Worm (Caenorhabditis elegans) whole organism, L4/young adult: ENCODE measurements around the gene srh-293.
A peak's percentile ranks its signal among the peaks of the same experiment; 100 is the strongest.

Source experiments
- W03F9.2 ChIP-seq: fragments of 150-350 bp; optimal IDR thresholded peaks from 2 replicates; lab custom pipeline; 2014; ENCODE audit warnings: missing biosample characterization, missing genetic modification characterization
- dao-5 ChIP-seq: sonication (generic microtip); optimal IDR thresholded peaks from 2 replicates; lab custom pipeline; 2016; ENCODE audit warnings: missing genotype, missing genetic modification characterization, moderate library complexity, missing compliant biosample characterization
- him-1 ChIP-seq: sonication (generic microtip); optimal IDR thresholded peaks from 2 replicates; lab custom pipeline; 2016; ENCODE audit warnings: missing genotype, missing genetic modification reagents, missing genetic modification characterization, missing compliant biosample characterization

The srh-293 gene

DNA sequence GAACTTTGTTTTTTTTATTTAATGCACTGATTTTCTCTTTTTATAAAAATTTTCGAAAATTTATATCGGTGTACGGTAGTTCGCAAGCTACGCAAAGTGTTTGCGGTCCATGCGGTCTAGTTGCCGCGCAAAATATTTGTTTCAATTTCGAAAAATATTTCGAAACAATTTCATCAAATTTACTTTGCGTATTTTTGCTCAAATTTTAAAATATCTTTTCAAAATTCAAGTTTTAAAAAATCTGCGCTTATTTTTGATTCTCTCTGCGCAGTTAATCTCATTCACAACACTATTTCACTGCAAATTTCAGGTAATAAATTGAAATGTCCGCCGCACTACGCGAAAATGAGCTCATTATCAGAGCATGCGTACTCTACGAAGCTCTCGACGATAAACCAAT is 1.4 kb downstream of the srh-293 start, which contains the start of gene fbxa-197:
TSS of gene fbxa-197 (plus strand) at position 301 of the 400 bp plus-strand sequence.
- TF ChIP-seq dao-5 (no peak), him-1 (no peak), W03F9.2 (tag; lab: Kevin White, UChicago) (no peak)

DNA sequence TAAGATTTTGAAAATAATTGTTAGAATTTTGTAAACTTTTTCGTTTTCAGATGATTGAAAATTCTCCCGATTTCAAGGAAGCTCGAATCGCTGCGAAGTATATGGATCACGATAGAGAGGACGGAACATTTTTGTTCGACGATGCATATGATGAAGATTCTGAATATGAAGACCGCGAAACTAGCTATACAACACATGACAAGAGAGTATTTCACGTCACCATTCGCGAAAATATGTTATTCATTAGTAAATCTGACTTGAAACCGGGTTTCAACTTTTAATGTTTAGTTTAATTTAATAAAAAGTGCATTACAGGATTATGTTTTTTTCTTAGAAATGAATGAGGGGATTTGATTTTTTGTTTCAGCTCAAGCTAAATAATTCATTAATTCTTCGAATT is 4.4 kb downstream of the srh-293 start, which contains the start of gene str-57:
TSS of gene str-57 (plus strand) at position 301 of the 400 bp plus-strand sequence.
- TF ChIP-seq dao-5: no peak
- no peak for TF ChIP-seq W03F9.2 (tag; lab: Kevin White, UChicago)
- TF ChIP-seq him-1: no peak

DNA sequence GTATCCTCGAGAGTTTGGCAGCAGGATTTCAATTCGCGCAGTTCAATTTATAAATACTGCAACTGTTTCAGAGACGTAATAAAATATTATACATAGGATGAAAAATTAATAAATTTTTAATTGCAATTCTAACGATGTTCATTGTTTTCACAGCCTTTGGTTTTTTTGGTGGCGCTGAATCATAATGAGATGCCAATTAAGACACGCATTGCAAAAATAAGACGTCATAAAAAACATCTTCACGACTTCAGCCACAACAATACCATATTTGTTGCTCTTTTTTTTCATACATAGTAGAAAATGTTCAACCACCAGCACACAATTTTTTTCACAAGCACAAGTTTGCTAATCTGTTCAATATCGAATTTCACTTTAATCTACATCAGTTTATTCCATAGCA is 6.3 kb downstream of the srh-293 start, which contains the start of gene str-56:
TSS of gene str-56 (plus strand) at position 301 of the 400 bp plus-strand sequence.
- no peak for TF ChIP-seq dao-5
- TF ChIP-seq him-1: no peak
- TF ChIP-seq W03F9.2 (tag; lab: Kevin White, UChicago): no peak

DNA sequence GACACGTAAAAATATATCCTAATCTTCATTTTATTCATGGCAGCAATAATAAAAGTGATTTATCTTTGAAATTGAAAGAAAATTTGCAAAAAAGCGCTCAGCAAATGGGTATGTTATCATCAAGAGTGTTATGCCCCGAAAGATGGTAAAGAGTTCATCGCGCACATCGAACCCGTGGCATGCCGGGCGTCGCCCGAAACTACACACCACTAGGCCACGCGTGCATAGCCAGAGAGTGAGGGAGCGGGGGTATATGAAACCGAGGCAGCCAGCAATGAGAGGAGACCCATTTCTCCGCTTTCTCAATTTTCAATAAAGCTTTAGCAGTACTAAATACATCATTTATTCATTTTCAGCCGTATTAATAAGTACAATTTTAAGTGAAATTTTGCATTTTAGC is 7.8 kb downstream of the srh-293 start:
- TF ChIP-seq him-1 (peak; percentile 57), W03F9.2 (tag; lab: Kevin White, UChicago) (peak; percentile 70), dao-5 (peak; percentile 91)

DNA sequence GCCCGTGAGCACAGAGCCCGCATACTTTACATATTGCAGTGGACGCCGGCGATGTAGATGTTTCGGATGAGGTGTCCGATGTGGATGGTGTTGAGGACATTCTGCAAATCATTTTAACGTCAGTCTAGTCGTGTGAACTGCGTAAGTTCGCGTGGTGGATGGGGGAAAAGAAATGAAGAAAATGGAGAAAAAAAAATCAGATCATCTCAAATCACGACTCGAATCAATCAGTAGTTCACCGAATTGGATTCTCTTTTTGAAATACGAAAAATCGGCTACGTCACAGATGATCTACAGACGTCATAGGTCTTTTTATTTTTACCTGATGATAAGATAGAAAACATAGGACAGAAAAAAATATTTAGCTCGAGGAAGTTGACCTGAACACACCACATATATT is 10.4 kb downstream of the srh-293 start, which contains the start of gene nhr-102:
TSS of gene nhr-102 (minus strand) at position 101 of the 400 bp plus-strand sequence.
- TF ChIP-seq him-1 (no peak), W03F9.2 (tag; lab: Kevin White, UChicago) (no peak), dao-5 (no peak)

DNA sequence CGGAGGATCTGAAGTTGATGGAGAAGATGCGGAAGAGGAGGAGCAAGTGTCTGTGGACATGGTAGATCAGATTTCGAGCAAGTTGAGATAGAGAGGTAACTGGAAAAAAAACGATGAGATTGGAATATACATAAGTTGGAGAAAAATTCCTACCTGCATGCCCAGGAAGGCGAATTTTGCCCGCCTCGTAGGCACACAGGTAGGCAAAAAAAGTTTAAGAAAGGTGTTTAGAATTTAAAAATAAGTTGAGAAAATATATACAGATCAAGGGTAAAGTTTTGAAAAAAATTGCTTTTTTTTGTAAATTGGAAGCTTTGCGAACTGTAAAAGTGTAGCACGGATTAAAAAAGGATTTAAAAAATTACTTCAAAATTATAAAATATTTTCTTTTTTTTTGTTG is 13.6 kb downstream of the srh-293 start, which contains the start of gene nhr-84:
TSS of gene nhr-84 (minus strand) at position 101 of the 400 bp plus-strand sequence.
- TF ChIP-seq him-1: no peak
- TF ChIP-seq dao-5: no peak
- TF ChIP-seq W03F9.2 (tag; lab: Kevin White, UChicago): no peak

DNA sequence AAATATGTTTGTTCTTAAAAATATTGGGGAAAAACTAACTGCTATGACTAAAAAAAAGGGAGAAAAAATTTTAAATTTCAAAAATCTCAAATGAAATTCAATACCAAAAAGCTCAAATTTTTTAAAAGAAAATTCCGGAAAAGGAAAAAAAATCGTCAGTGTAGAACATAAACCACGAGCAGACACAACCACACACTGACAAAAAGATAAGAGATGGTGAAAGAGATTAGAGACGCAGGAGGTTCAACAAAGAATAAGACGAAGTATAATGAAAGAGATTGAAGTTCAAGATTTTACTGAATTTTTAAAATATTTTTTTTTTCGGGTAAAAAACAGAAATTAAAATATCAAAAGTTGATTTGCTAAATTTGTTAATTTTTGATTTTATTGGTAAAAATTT is 14.1 kb downstream of the srh-293 start:
- TF ChIP-seq him-1 (no peak), W03F9.2 (tag; lab: Kevin White, UChicago) (no peak), dao-5 (no peak)

DNA sequence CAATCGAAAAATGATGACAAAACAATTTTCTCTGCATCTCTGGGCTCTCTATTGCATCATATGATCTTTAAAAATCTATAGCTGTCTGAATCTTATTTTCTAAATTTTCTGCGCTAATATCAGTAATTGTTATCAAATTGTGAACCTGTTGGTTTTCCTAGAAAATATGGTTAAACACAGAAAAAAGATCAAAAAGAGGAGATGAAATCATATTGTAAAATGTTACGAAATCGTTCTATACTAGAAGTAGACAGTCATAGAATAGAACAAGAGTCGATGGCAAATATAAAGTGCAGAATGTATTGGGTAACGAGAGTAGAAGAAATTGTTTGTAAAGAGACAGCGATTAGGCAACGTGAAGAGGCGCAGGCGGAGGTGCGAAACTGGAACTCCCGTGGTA is 14.8 kb downstream of the srh-293 start:
- TF ChIP-seq dao-5: no peak
- no peak for TF ChIP-seq him-1
- TF ChIP-seq W03F9.2 (tag; lab: Kevin White, UChicago): no peak

DNA sequence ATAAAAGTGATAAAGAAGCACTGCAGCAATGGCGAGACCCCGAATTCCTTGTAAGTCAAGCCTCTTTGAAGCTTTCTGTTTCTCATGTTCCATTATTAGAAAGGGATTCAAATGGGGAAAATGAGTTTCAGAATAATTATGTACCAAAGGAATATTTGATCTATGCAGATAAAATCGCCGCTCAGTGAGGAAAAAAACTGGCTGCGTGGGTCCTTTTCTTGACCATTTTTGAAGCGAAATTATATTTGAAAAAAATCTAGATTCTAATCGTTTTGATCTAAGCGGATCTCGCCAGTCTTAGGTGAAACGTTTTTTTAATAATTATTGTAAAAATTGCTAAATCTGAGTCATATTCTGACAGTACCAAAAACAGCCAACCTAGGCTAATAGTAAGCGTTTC is 18.8 kb downstream of the srh-293 start, which contains the start of gene oac-42:
TSS of gene oac-42 (minus strand) at position 101 of the 400 bp plus-strand sequence.
- TF ChIP-seq dao-5: no peak
- no peak for TF ChIP-seq him-1
- TF ChIP-seq W03F9.2 (tag; lab: Kevin White, UChicago): no peak

DNA sequence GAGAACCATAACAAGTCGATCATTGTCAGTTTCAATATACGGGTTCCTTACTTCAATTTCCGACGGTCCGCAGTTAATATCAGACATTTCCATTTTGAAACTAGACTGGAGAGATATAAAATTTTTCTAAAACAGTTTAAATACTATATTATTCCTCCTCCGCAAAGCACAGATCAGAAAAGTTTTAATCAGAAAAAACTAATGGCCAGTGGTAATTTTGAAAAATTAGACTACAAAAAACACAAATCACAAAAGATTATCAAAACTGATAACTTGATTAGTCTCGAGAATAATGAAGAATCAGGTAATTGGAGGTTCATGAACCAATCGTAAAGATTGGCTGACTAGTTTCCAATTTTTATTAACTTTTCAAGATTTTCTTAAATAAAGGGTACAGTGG is 20.0 kb downstream of the srh-293 start, which contains the start of gene T06C12.9:
TSS of gene T06C12.9 (minus strand) at position 101 of the 400 bp plus-strand sequence.
- TF ChIP-seq dao-5 (no peak), him-1 (no peak), W03F9.2 (tag; lab: Kevin White, UChicago) (no peak)

DNA sequence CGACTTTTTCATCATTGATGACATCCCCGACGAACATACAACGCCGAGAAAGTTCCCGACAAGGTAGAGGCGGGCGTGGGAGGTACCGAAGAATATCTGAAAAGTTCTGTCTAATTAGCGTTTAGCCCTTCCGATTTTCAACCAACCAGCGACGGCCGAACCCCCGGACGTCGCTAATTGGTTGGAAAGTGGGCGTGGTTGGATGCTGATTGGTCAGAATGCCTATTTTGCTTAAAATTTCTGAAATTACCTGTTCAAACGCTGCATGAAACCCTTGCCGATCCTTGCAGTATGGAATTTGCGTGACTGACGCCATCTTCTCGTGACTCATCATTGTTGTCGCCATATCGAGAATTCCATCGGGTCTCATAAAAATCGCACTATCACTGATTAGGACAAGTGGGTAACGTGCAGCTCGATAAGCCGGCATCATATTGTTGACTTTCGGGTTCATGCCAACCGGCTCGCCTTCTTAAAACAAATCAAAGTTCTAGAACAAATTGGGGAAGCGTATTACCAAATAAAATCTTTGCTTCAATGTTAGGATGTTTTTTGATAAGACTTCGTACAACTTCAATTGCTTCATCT is 21.9 kb downstream of the srh-293 start:
- TF ChIP-seq him-1: no peak
- TF ChIP-seq W03F9.2 (tag; lab: Kevin White, UChicago): no peak
- no peak for TF ChIP-seq dao-5

DNA sequence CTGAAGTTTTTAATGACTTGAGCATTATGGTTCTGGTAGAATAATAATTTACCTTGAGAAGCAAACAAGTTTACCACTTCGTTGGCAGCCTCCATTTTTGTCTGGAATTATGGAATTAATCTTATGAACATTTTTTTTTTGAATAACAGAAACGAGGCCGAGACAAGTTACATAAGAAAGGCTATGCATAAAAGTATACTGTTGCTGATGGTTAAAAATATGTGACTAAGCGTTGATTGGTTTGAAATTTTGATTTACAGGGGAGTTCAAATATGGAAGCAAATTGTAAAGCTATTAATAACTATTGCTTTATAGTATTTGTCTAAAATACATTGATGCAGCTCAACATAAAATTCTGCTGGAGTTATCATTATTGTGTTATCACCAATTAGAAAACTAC is 22.8 kb downstream of the srh-293 start, which contains the start of gene cgt-1:
TSS of gene cgt-1 (minus strand) at position 101 of the 400 bp plus-strand sequence.
- no peak for TF ChIP-seq him-1
- TF ChIP-seq dao-5: no peak
- TF ChIP-seq W03F9.2 (tag; lab: Kevin White, UChicago): no peak

DNA sequence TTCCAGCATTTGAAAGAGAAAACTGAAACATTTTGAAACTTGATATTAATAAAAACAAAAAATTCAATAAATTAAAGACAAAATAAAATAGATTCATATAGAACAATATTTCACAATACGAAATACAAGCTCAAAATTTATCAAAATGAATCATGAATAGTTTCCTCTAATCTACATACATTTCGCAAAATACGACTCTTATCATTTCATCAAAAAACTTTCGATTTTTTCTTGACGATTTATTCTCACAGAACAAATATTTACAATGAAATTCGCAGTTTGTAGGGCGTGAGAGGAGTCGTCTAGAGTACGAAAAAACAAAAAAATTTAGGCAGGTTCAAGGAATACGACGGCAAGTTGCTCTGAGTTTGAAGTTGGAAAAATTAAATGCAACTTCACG is 24.2 kb downstream of the srh-293 start:
- TF ChIP-seq W03F9.2 (tag; lab: Kevin White, UChicago): no peak
- TF ChIP-seq dao-5: no peak
- no peak for TF ChIP-seq him-1

DNA sequence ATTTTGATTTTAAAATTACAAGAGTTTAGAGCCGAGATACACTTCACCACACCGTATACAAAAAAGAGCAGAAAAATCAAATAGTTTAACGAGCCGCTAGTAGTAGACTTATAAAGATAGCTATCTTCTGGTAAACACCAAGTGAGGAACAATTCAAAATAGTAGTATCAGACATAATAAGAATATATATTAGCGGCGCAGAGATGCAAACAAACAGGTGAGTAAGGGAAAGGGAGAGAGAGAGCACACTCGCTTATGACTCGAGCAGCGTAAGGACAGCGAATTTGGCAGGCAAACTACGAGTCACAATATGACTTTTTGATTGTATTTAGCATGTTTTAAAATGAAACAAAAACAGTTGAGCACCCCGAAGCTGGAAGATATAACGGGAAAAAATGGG is 25.3 kb downstream of the srh-293 start:
- TF ChIP-seq dao-5: no peak
- TF ChIP-seq W03F9.2 (tag; lab: Kevin White, UChicago): no peak
- TF ChIP-seq him-1: no peak

DNA sequence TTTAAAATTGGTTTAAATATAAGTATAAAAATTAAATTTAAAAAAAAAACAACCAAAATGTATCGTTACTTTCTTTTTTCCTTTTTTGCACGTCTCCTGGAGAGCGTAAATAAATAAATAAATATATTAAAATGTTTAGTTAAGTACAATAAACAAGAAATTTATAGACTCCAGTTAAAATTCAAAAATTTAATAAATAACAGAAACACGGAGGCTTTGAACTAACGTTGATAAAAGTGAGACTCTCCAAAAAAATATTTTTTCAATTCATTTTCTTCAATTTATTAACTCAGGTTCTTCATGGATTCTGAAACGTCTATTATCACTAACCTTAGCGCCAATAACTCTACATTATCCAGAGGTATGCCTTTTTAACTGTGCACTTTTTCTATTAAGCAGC is 25.8 kb downstream of the srh-293 start, which contains the start of gene T06C12.12:
TSS of gene T06C12.12 (plus strand) at position 301 of the 400 bp plus-strand sequence.
- TF ChIP-seq W03F9.2 (tag; lab: Kevin White, UChicago) (no peak), dao-5 (no peak), him-1 (no peak)
